Fruit fly (Drosophila melanogaster) whole organism, adult: Measurements from ENCODE around the gene CG42824.

Experiments
- CG11617 ChIP-seq: fragments of 200-800 bp; sonication (Bioruptor generic); optimal IDR thresholded peaks from 2 replicates; lab custom pipeline; 2017; ENCODE audit warnings: mild to moderate bottlenecking, missing biosample characterization, missing genetic modification reagents, missing genetic modification characterization
- CG7045 ChIP-seq: fragments of 200-800 bp; sonication (Bioruptor generic); optimal IDR thresholded peaks from 2 replicates; lab custom pipeline; 2017; ENCODE audit warnings: missing biosample characterization, mild to moderate bottlenecking, missing genetic modification characterization
- CG7101 ChIP-seq: fragments of 200-800 bp; sonication (Bioruptor generic); optimal IDR thresholded peaks from 2 replicates; lab custom pipeline; 2018; ENCODE audit warnings: missing biosample characterization, mild to moderate bottlenecking, missing genetic modification characterization, moderate library complexity
- tj ChIP-seq: fragments of 200-800 bp; sonication (Bioruptor generic); optimal IDR thresholded peaks from 3 replicates; lab custom pipeline; 2017; ENCODE audit warnings: missing biosample characterization, mild to moderate bottlenecking, missing genetic modification characterization, moderate library complexity

DNA sequence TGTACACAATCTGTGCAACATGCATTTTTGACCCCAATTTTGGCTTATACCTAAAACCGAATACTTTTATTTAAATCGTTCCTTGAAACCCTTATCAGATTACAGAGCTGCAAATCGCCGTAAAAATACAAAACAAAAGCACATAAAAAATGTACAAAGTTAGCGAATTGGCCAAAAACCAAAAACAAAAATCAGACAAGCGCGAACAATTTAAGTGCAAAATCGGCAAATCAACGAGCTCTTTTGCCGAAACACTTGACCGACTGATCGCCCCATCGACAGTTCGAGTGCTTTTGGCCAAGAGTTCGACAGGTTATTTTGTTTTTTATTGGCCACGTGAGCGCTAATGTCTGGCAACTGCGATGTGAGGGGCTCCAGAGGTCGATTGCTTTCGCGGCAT is 24.4 kb downstream of the CG42824 start:
- no peak for TF ChIP-seq CG7101 (tag; lab: Kevin White, UChicago)
- no peak for TF ChIP-seq CG7045 (GFP tag; lab: Kevin White, UChicago)
- peak; percentile 92 for TF ChIP-seq tj (GFP tag; lab: Kevin White, UChicago)
- no peak for TF ChIP-seq CG11617 (GFP tag; lab: Kevin White, UChicago)
